Worm (Caenorhabditis elegans): ENCODE data around the gene agt-1.

DNA sequence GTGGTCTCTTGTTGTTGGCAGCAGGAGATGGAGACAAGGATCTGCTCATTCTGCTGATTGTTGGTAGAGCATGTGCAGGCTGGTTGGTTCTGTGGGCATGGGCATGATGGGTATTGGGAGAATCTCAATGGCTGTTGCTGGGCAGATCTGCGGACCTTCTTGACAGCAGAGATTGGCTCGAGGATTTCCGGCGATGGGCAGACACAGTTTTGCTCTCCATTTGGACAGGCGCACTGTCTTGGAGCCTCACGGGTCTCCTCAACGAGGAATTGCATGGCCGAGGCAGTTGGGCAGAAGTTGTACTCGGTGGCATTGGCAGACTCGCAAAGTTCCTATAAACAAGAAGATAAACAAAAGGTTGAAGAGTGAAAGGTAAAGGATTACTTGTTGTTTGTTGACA is 38.7 kb downstream of the agt-1 start:
- TF ChIP-seq ztf-23 (GFP tag; IDR thresholded peaks at IDR 0.05), result no peak
- TF ChIP-seq T22C8.4 (GFP tag; IDR thresholded peaks at IDR 0.05), result no peak
- TF ChIP-seq cog-1 (tag; optimal IDR thresholded peaks at IDR 0.05), result no peak
- TF ChIP-seq ztf-29 (GFP tag; IDR thresholded peaks at IDR 0.05), result no peak
- no peak for TF ChIP-seq flt-1 (GFP tag; IDR thresholded peaks at IDR 0.05)
- TF ChIP-seq tab-1 (GFP tag; IDR thresholded peaks at IDR 0.05), result no peak
- no peak for TF ChIP-seq ref-1 (GFP tag; conservative IDR thresholded peaks at IDR 0.05)
- no peak for TF ChIP-seq klf-2 (GFP tag; conservative IDR thresholded peaks at IDR 0.05)

Data from whole organism, midembryonic.